Worm (Caenorhabditis elegans): Measurements from ENCODE around the gene far-3.

ce11 chrV:12992891-12993290, 4.4 kb downstream of the far-3 start, which contains the start of the genes F15B9.11 and dsl-7:
- no peak for TF ChIP-seq nhr-28 (tag; optimal IDR thresholded peaks at IDR 0.05)
- no peak for TF ChIP-seq mdl-1 (tag; optimal IDR thresholded peaks at IDR 0.05)
- TF ChIP-seq lin-13 (GFP tag; optimal IDR thresholded peaks at IDR 0.05): no peak
- TF ChIP-seq ztf-4 (tag; optimal IDR thresholded peaks at IDR 0.05): no peak
- no peak for TF ChIP-seq lin-39 (tag; optimal IDR thresholded peaks at IDR 0.05)
- no peak for TF ChIP-seq pax-3 (tag; optimal IDR thresholded peaks at IDR 0.05)
- no peak for TF ChIP-seq nhr-76 (tag; optimal IDR thresholded peaks at IDR 0.05)
- no peak for TF ChIP-seq aly-2 (tag; optimal IDR thresholded peaks at IDR 0.05)
- no peak for TF ChIP-seq fkh-10 (GFP tag; optimal IDR thresholded peaks at IDR 0.05)
- TF ChIP-seq hpl-2 (GFP tag; optimal IDR thresholded peaks at IDR 0.05): no peak
- no peak for TF ChIP-seq fkh-4 (tag; optimal IDR thresholded peaks at IDR 0.05; ENCODE audit: borderline replicate concordance)
- TF ChIP-seq hlh-17 (GFP tag; optimal IDR thresholded peaks at IDR 0.05; ENCODE audit: borderline replicate concordance): no peak
